Worm (Caenorhabditis elegans) whole organism, young adult: ENCODE measurements around the gene F44D12.10.

Experiments used
- F52B5.7 ChIP-seq: sonication (generic microtip); optimal IDR thresholded peaks from 2 replicates; lab custom pipeline; 2016; ENCODE audit warnings: mild to moderate bottlenecking, missing genetic modification characterization, missing compliant biosample characterization
- T07F8.4 ChIP-seq: sonication (generic microtip); optimal IDR thresholded peaks from 2 replicates; lab custom pipeline; 2016; ENCODE audit warnings: mild to moderate bottlenecking, missing genetic modification characterization, moderate library complexity, missing compliant biosample characterization
- akir-1 ChIP-seq: fragments of 200-800 bp; sonication (Bioruptor generic); optimal IDR thresholded peaks from 2 replicates; lab custom pipeline; 2018; ENCODE audit warnings: mild to moderate bottlenecking, missing genetic modification characterization, moderate library complexity, missing compliant biosample characterization
- aptf-2 ChIP-seq: fragments of 200-800 bp; sonication (Bioruptor generic); conservative IDR thresholded peaks from 2 replicates; pipeline ENCODE4 v1.3.6; 2022; ENCODE audit warnings: missing genetic modification reagents, missing genetic modification characterization, missing compliant biosample characterization
- atf-7 ChIP-seq: sonication (generic microtip); optimal IDR thresholded peaks from 2 replicates; lab custom pipeline; 2017; ENCODE audit warnings: mild to moderate bottlenecking, missing genetic modification characterization, missing compliant biosample characterization
- dox-1 ChIP-seq: fragments of 200-800 bp; sonication (Bioruptor generic); IDR thresholded peaks from 2 replicates; pipeline ENCODE4 v1.3.6; 2022; ENCODE audit warnings: missing genetic modification reagents, missing genetic modification characterization, missing compliant biosample characterization
- ekl-4 ChIP-seq: fragments of 200-800 bp; sonication (Bioruptor generic); IDR thresholded peaks from 2 replicates; pipeline ENCODE4 v1.3.6; 2022; ENCODE audit warnings: missing genetic modification reagents, missing genetic modification characterization, missing compliant biosample characterization
- nhr-80 ChIP-seq: sonication (generic microtip); optimal IDR thresholded peaks from 2 replicates; lab custom pipeline; 2016; ENCODE audit warnings: missing genetic modification characterization, missing compliant biosample characterization
- nhr-90 ChIP-seq: sonication (generic microtip); optimal IDR thresholded peaks from 2 replicates; lab custom pipeline; 2016; ENCODE audit warnings: missing genotype, mild to moderate bottlenecking, missing genetic modification characterization, missing compliant biosample characterization
- pbrm-1 ChIP-seq: fragments of 200-800 bp; sonication (Bioruptor generic); IDR thresholded peaks from 2 replicates; pipeline ENCODE4 v1.3.6; 2022; ENCODE audit warnings: missing genetic modification reagents, missing genetic modification characterization, missing compliant biosample characterization
- rpc-1 ChIP-seq, 2 experiments: fragments of 150-350 bp in 1 of 2; sonication (generic microtip) in 1 of 2; optimal IDR thresholded peaks; 2 replicates each; lab custom pipeline; 2014 to 2018; ENCODE audit warnings: missing biosample characterization in 1 of 2, missing genetic modification characterization in 1 of 2, missing genetic modification reagents in 1 of 2, missing genotype in 1 of 2

- TF ChIP-seq rpc-1 (optimal IDR thresholded peaks at IDR 0.05; lab: Kevin White, UChicago), result no peak
- TF ChIP-seq rpc-1 (tag; optimal IDR thresholded peaks at IDR 0.05; lab: Kevin White, UChicago), result no peak
- no peak for TF ChIP-seq F52B5.7 (tag; lab: Kevin White, UChicago)
- no peak for TF ChIP-seq aptf-2 (GFP tag; lab: Robert Waterston, UW)
- no peak for TF ChIP-seq dox-1 (GFP tag; lab: Robert Waterston, UW)
- no peak for TF ChIP-seq pbrm-1 (GFP tag; lab: Robert Waterston, UW)
- TF ChIP-seq ekl-4 (GFP tag; lab: Robert Waterston, UW), result no peak
- no peak for TF ChIP-seq nhr-90 (tag; lab: Kevin White, UChicago)
- TF ChIP-seq T07F8.4 (tag; lab: Kevin White, UChicago), result no peak
- no peak for TF ChIP-seq akir-1 (GFP tag; lab: Kevin White, UChicago)
- TF ChIP-seq nhr-80 (tag; lab: Kevin White, UChicago), result no peak
- no peak for TF ChIP-seq atf-7
These were observed 41.1 kb upstream of the F44D12.10 start for ce11 chrIV:10078003-10078402.
